Worm (Caenorhabditis elegans) whole organism, L2 larva: ENCODE measurements around the gene fbxa-76.

ENCODE experiments used
- C34F6.9 ChIP-seq: fragments of 150-350 bp; optimal IDR thresholded peaks from 2 replicates; lab custom pipeline; 2014; ENCODE audit warnings: missing biosample characterization, missing genetic modification characterization
- F13H6.1 ChIP-seq: sonication (generic microtip); optimal IDR thresholded peaks from 2 replicates; lab custom pipeline; 2016; ENCODE audit warnings: missing genetic modification characterization, missing compliant biosample characterization
- Y55F3AM.14 ChIP-seq: fragments of 200-800 bp; sonication (Bioruptor generic); optimal IDR thresholded peaks from 2 replicates; lab custom pipeline; 2018; ENCODE audit warnings: mild to moderate bottlenecking, missing genetic modification characterization, missing compliant biosample characterization
- crh-2 ChIP-seq: sonication (generic microtip); optimal IDR thresholded peaks from 2 replicates; lab custom pipeline; 2017; ENCODE audit warnings: missing biosample characterization, missing genetic modification characterization
- dmd-4 ChIP-seq: sonication (generic microtip); optimal IDR thresholded peaks from 2 replicates; lab custom pipeline; 2017; ENCODE audit warnings: missing biosample characterization, missing genetic modification characterization
- egl-27 ChIP-seq: sonication (generic microtip); optimal IDR thresholded peaks from 3 replicates; lab custom pipeline; 2017; ENCODE audit warnings: missing biosample characterization, missing genetic modification reagents, missing genetic modification characterization
- elt-1 ChIP-seq: fragments of 150-350 bp; optimal IDR thresholded peaks from 2 replicates; lab custom pipeline; 2014; ENCODE audit warnings: missing biosample characterization, missing genetic modification characterization
- elt-3 ChIP-seq: sonication (generic microtip); optimal IDR thresholded peaks from 2 replicates; lab custom pipeline; 2017; ENCODE audit warnings: missing biosample characterization, missing genetic modification characterization
- fos-1 ChIP-seq: fragments of 150-350 bp; optimal IDR thresholded peaks from 2 replicates; lab custom pipeline; 2014; ENCODE audit warnings: missing biosample characterization, missing genetic modification characterization
- gmeb-1 ChIP-seq: fragments of 150-350 bp; optimal IDR thresholded peaks from 2 replicates; lab custom pipeline; 2014; ENCODE audit warnings: missing biosample characterization, missing genetic modification characterization
- lin-11 ChIP-seq: fragments of 150-350 bp; sonication (generic microtip); optimal IDR thresholded peaks from 2 replicates; lab custom pipeline; 2014; ENCODE audit warnings: missing biosample characterization, missing genetic modification characterization, inconsistent platforms, mixed read lengths
- lin-13 ChIP-seq: fragments of 150-350 bp; optimal IDR thresholded peaks from 2 replicates; lab custom pipeline; 2014; ENCODE audit warnings: missing biosample characterization, missing genetic modification reagents, missing genetic modification characterization
- lin-39 ChIP-seq: fragments of 150-350 bp; optimal IDR thresholded peaks from 2 replicates; lab custom pipeline; 2014; ENCODE audit warnings: missing biosample characterization, missing genetic modification reagents, missing genetic modification characterization
- lsy-2 ChIP-seq, 2 experiments: fragments of 150-350 bp in 1 of 2; sonication (generic microtip) in 1 of 2; optimal IDR thresholded peaks; 2 replicates each; lab custom pipeline; 2014 to 2017; ENCODE audit warnings: missing biosample characterization in 2 of 2, missing genetic modification characterization in 2 of 2
- mab-5 ChIP-seq: fragments of 150-350 bp; optimal IDR thresholded peaks from 2 replicates; lab custom pipeline; 2014; ENCODE audit warnings: missing biosample characterization, missing genetic modification characterization
- mbf-1 ChIP-seq: sonication (generic microtip); optimal IDR thresholded peaks from 2 replicates; lab custom pipeline; 2017; ENCODE audit warnings: missing biosample characterization, missing genetic modification characterization
- nhr-12 ChIP-seq: fragments of 150-350 bp; optimal IDR thresholded peaks from 2 replicates; lab custom pipeline; 2014; ENCODE audit warnings: missing biosample characterization, missing genetic modification characterization
- nhr-129 ChIP-seq: fragments of 150-350 bp; optimal IDR thresholded peaks from 2 replicates; lab custom pipeline; 2014; ENCODE audit warnings: missing biosample characterization, missing genetic modification characterization
- nhr-237 ChIP-seq: fragments of 150-350 bp; optimal IDR thresholded peaks from 2 replicates; lab custom pipeline; 2014; ENCODE audit warnings: missing biosample characterization, missing genetic modification characterization
- nhr-6 ChIP-seq: fragments of 150-350 bp; optimal IDR thresholded peaks from 2 replicates; lab custom pipeline; 2014; ENCODE audit warnings: missing biosample characterization, missing genetic modification characterization
- nhr-77 ChIP-seq: fragments of 150-350 bp; optimal IDR thresholded peaks from 2 replicates; lab custom pipeline; 2014; ENCODE audit warnings: missing biosample characterization, missing genetic modification characterization
- skn-1 ChIP-seq: sonication (generic microtip); optimal IDR thresholded peaks from 2 replicates; lab custom pipeline; 2017; ENCODE audit warnings: missing biosample characterization, missing genetic modification characterization
- sma-3 ChIP-seq: sonication (generic microtip); optimal IDR thresholded peaks from 2 replicates; lab custom pipeline; 2016; ENCODE audit warnings: missing genetic modification reagents, missing genetic modification characterization, missing compliant biosample characterization
- sma-9 ChIP-seq, 2 experiments: fragments of 150-350 bp in 1 of 2; sonication (generic microtip) in 1 of 2; optimal IDR thresholded peaks; 2 replicates each; lab custom pipeline; 2014 to 2016; ENCODE audit warnings: missing genetic modification characterization in 2 of 2, mild to moderate bottlenecking in 1 of 2, missing biosample characterization in 1 of 2, missing compliant biosample characterization in 1 of 2, missing genetic modification reagents in 1 of 2, moderate library complexity in 1 of 2
- snpc-4 ChIP-seq: fragments of 150-350 bp; optimal IDR thresholded peaks from 2 replicates; lab custom pipeline; 2014; ENCODE audit warnings: missing biosample characterization, missing genetic modification characterization
- unc-39 ChIP-seq: fragments of 150-350 bp; optimal IDR thresholded peaks from 2 replicates; lab custom pipeline; 2014; ENCODE audit warnings: missing biosample characterization, missing genetic modification characterization
- unc-55 ChIP-seq: fragments of 150-350 bp; sonication (generic microtip); optimal IDR thresholded peaks from 3 replicates; lab custom pipeline; 2014; ENCODE audit warnings: missing biosample characterization, missing genetic modification reagents, missing genetic modification characterization
- unc-62 ChIP-seq: fragments of 150-350 bp; optimal IDR thresholded peaks from 2 replicates; lab custom pipeline; 2014; ENCODE audit warnings: missing biosample characterization, missing genetic modification reagents, missing genetic modification characterization
- ztf-11 ChIP-seq: sonication (generic microtip); optimal IDR thresholded peaks from 2 replicates; lab custom pipeline; 2017; ENCODE audit warnings: missing biosample characterization, missing genetic modification characterization
- ztf-4 ChIP-seq: fragments of 150-350 bp; optimal IDR thresholded peaks from 2 replicates; lab custom pipeline; 2014; ENCODE audit warnings: missing biosample characterization, missing genetic modification characterization

Gene fbxa-76

ce11 chrIII:1295149-1295716 is 46.3 kb upstream of the fbxa-76 start, which contains the start of gene fbxa-35:
fbxa-35 (plus strand) TSS chrIII:1295666.
- TF ChIP-seq lin-39 (tag; lab: Kevin White, UChicago) (no peak), nhr-237 (tag; lab: Kevin White, UChicago) (no peak), lin-11 (tag; lab: Kevin White, UChicago) (no peak), F13H6.1 (tag; lab: Kevin White, UChicago) (no peak), fos-1 (peak; percentile 87)

DNA sequence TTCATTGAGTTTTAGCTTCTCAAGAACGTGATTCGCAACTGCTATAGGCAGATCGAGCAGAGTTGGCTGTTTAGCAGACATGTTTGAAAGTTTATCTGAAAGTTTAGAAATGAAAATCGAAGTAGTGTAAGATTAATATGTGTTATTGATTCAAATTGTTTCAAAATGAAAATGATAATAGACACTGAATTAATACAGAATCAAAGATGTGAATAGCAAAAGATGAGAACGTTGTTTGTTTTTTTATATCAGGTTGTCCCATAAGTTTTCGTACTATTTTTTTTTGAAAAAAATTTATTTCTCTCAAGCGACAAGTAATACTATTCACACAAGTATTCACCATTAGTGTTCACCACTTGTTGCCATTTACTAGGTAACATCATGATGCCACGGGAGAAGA is 44.2 kb upstream of the fbxa-76 start, which contains the start of gene fbxa-36:
Gene fbxa-36, minus strand, starts transcription at position 101 of the 400 bp plus-strand sequence.
- TF ChIP-seq C34F6.9 (tag; lab: Kevin White, UChicago), result no peak
- no peak for TF ChIP-seq ztf-11 (tag; lab: Kevin White, UChicago)
- TF ChIP-seq skn-1 (tag; lab: Kevin White, UChicago), result no peak
- no peak for TF ChIP-seq elt-3 (tag; lab: Kevin White, UChicago)
- TF ChIP-seq unc-62, result no peak
- TF ChIP-seq unc-39, result no peak
- no peak for TF ChIP-seq nhr-77 (tag; lab: Kevin White, UChicago)
- no peak for TF ChIP-seq dmd-4 (tag; lab: Kevin White, UChicago)
- no peak for TF ChIP-seq gmeb-1 (tag; lab: Kevin White, UChicago)
- no peak for TF ChIP-seq elt-1 (tag; lab: Kevin White, UChicago)

DNA sequence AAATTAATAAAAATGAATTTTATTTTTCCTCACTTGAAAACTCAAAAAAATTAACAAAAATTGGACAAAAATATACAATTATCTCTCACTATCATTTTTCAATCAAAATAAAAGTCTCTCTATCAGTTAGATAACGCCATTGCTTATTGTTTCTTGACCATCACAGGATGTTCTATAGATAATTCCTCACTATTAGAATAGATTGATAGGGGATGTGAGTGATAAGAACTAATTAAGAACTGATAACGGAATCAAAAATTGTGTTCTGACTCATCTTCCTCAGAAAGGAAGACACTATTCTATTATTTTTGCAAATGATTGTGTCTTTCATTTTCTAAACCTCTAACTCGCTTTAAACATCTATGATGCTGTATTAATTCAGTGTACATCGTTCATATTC is 40.2 kb upstream of the fbxa-76 start:
- peak; percentile 70 for TF ChIP-seq fos-1
- no peak for TF ChIP-seq nhr-237 (tag; lab: Kevin White, UChicago)

ce11 chrIII:1288473-1289056 is 39.6 kb upstream of the fbxa-76 start, which contains the start of gene fbxa-50:
fbxa-50 (minus strand) TSS chrIII:1288523.
- TF ChIP-seq nhr-77 (tag; lab: Kevin White, UChicago) (no peak), nhr-129 (tag; lab: Kevin White, UChicago) (peak; percentile 64), ztf-11 (tag; lab: Kevin White, UChicago) (no peak)
- TF ChIP-seq, all 48 proteins: peak for 1

DNA sequence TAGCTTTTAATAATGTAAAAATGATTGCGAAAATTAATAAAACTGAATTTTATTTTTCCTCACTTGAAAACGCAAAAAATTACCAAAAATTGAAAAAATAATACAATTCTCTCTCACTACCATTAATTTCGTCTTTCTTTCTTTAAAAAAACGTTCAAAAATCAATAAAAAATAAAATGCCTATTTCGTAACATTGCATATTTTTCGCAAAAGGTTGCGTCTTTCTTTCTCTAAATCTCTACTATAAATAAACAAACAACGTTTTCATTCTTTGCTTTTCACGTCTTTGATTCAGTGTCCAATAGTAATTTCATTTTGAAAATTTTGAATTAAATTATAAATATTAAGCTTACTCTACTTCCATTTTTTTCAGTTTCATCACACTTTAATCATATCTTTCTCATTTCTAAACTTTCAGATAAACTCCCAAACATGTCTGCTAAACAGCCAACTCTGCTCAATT is 35.7 kb upstream of the fbxa-76 start, which contains the start of gene fbxa-37:
Gene fbxa-37, plus strand, starts transcription at position 413 of the 463 bp plus-strand sequence.
- peak; percentile 98 for TF ChIP-seq nhr-129 (tag; lab: Kevin White, UChicago)
- TF ChIP-seq fos-1, result peak; percentile 20
- TF ChIP-seq mab-5 (tag; lab: Kevin White, UChicago), result no peak
- no peak for TF ChIP-seq Y55F3AM.14 (GFP tag; lab: Kevin White, UChicago)
- TF ChIP-seq ztf-4 (tag; lab: Kevin White, UChicago), result no peak
- TF ChIP-seq nhr-77 (tag; lab: Kevin White, UChicago), result no peak
- peak; percentile 26 for TF ChIP-seq crh-2 (tag; lab: Kevin White, UChicago)
- no peak for TF ChIP-seq snpc-4 (tag; lab: Kevin White, UChicago)
- peak; percentile 67 for TF ChIP-seq C34F6.9 (tag; lab: Kevin White, UChicago)
- TF ChIP-seq elt-1 (tag; lab: Kevin White, UChicago), result no peak
- TF ChIP-seq unc-55, result peak; percentile 82
- no peak for TF ChIP-seq mbf-1 (tag; lab: Kevin White, UChicago)
- no peak for TF ChIP-seq ztf-11 (tag; lab: Kevin White, UChicago)

- TF ChIP-seq fos-1 (peak; percentile 97), F13H6.1 (tag; lab: Kevin White, UChicago) (peak; percentile 70), skn-1 (tag; lab: Kevin White, UChicago) (peak; percentile 82), nhr-129 (tag; lab: Kevin White, UChicago) (peak; percentile 95), lin-13 (no peak), sma-3 (GFP tag; lab: Kevin White, UChicago) (peak; percentile 50), nhr-6 (tag; lab: Kevin White, UChicago) (no peak), sma-9 (GFP tag; optimal IDR thresholded peaks at IDR 0.05; lab: Kevin White, UChicago) (peak; percentile 10), sma-9 (tag; optimal IDR thresholded peaks at IDR 0.05; lab: Kevin White, UChicago) (no peak), gmeb-1 (tag; lab: Kevin White, UChicago) (peak; percentile 54), nhr-12 (tag; lab: Kevin White, UChicago) (no peak), egl-27 (no peak), lin-11 (tag; lab: Kevin White, UChicago) (no peak), lsy-2 (tag; optimal IDR thresholded peaks at IDR 0.05; lab: Kevin White, UChicago) (peak in 1 of 2 experiments; percentile 18), crh-2 (tag; lab: Kevin White, UChicago) (peak; percentile 60)
Measured at ce11 chrIII:1279197-1279596, 30.2 kb upstream of the fbxa-76 start.
